Worm (Caenorhabditis elegans): ENCODE data around the gene T05G5.4.

DNA sequence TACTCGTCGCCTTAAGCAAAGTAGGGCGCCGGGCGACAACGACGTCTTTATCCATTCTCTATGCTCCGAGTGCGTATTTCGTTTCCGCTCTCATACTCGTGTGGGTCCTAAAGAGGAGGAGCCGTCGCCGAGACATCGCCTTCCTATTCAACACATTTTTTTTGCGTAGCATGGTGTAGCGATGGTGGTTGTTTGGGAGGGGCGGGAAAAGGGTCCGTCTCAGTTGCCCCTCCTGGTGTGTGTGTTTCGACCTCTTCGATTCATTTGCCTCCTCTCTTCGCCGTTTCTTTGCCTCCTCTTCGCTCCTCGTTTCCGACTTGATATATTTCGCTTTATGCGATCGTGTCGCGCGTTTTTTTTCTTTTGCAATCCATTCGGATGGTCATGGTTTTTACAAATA, 46.9 kb upstream of the T05G5.4 start:
- no peak for TF ChIP-seq ref-1 (GFP tag; conservative IDR thresholded peaks at IDR 0.05)
- no peak for TF ChIP-seq ztf-29 (GFP tag; IDR thresholded peaks at IDR 0.05)
- no peak for TF ChIP-seq tab-1 (GFP tag; IDR thresholded peaks at IDR 0.05)
